Worm (Caenorhabditis elegans) whole organism, late embryonic: ENCODE results near the gene F35G12.5.

ENCODE experiments used
- C08G9.2 ChIP-seq: sonication (generic microtip); optimal IDR thresholded peaks from 2 replicates; lab custom pipeline; 2016; ENCODE audit warnings: mild to moderate bottlenecking, missing genetic modification characterization, moderate library complexity, missing compliant biosample characterization
- K02D7.2 ChIP-seq: sonication (generic microtip); optimal IDR thresholded peaks from 2 replicates; lab custom pipeline; 2017; ENCODE audit warnings: mild to moderate bottlenecking, missing genetic modification characterization, missing compliant biosample characterization
- K09A11.1 ChIP-seq: sonication (generic microtip); optimal IDR thresholded peaks from 2 replicates; lab custom pipeline; 2017; ENCODE audit warnings: antibody characterized with exemption, mild to moderate bottlenecking, missing genetic modification characterization, missing compliant biosample characterization; ENCODE audit not compliant: insufficient read depth
- T23F11.4 ChIP-seq: fragments of 200-800 bp; sonication (Bioruptor generic); optimal IDR thresholded peaks from 2 replicates; lab custom pipeline; 2018; ENCODE audit warnings: mild to moderate bottlenecking, missing genetic modification characterization, missing compliant biosample characterization
- Y22D7AL.16 ChIP-seq: sonication (generic microtip); optimal IDR thresholded peaks from 2 replicates; lab custom pipeline; 2016; ENCODE audit warnings: missing genetic modification characterization, missing compliant biosample characterization
- ahr-1 ChIP-seq: sonication (generic microtip); optimal IDR thresholded peaks from 2 replicates; lab custom pipeline; 2016; ENCODE audit warnings: missing genetic modification characterization, missing compliant biosample characterization
- ama-1 ChIP-seq: fragments of 150-350 bp; optimal IDR thresholded peaks from 2 replicates; lab custom pipeline; 2014
- ceh-18 ChIP-seq: sonication (generic microtip); optimal IDR thresholded peaks from 2 replicates; lab custom pipeline; 2016; ENCODE audit warnings: missing genetic modification characterization, missing compliant biosample characterization
- ceh-19 ChIP-seq: fragments of 200-800 bp; sonication (Bioruptor generic); optimal IDR thresholded peaks from 2 replicates; lab custom pipeline; 2018; ENCODE audit warnings: mild to moderate bottlenecking, missing genetic modification characterization, missing compliant biosample characterization
- ceh-2 ChIP-seq: sonication (generic microtip); optimal IDR thresholded peaks from 2 replicates; lab custom pipeline; 2016; ENCODE audit warnings: missing genotype, missing genetic modification characterization, missing compliant biosample characterization
- ceh-22 ChIP-seq: sonication (generic microtip); optimal IDR thresholded peaks from 2 replicates; lab custom pipeline; 2017; ENCODE audit warnings: missing biosample characterization, missing genetic modification characterization
- ceh-48 ChIP-seq: sonication (generic microtip); optimal IDR thresholded peaks from 2 replicates; lab custom pipeline; 2016; ENCODE audit warnings: missing genetic modification characterization, inconsistent platforms, missing compliant biosample characterization
- ceh-6 ChIP-seq: fragments of 200-800 bp; sonication (Bioruptor generic); optimal IDR thresholded peaks from 2 replicates; lab custom pipeline; 2018; ENCODE audit warnings: mild to moderate bottlenecking, missing genetic modification characterization, missing compliant biosample characterization
- che-1 ChIP-seq: sonication (generic microtip); optimal IDR thresholded peaks from 2 replicates; lab custom pipeline; 2016; ENCODE audit warnings: mild to moderate bottlenecking, missing genetic modification characterization, missing compliant biosample characterization
- dve-1 ChIP-seq: sonication (generic microtip); optimal IDR thresholded peaks from 2 replicates; lab custom pipeline; 2017; ENCODE audit warnings: antibody characterized with exemption, mild to moderate bottlenecking, missing genetic modification characterization, missing compliant biosample characterization
- elt-4 ChIP-seq: sonication (generic microtip); optimal IDR thresholded peaks from 2 replicates; lab custom pipeline; 2016; ENCODE audit warnings: missing genetic modification characterization, missing compliant biosample characterization
- ets-4 ChIP-seq: sonication (generic microtip); optimal IDR thresholded peaks from 2 replicates; lab custom pipeline; 2016; ENCODE audit warnings: missing genetic modification characterization, missing compliant biosample characterization
- eyg-1 ChIP-seq: sonication (generic microtip); optimal IDR thresholded peaks from 2 replicates; lab custom pipeline; 2016; ENCODE audit warnings: missing genotype, missing genetic modification characterization, missing compliant biosample characterization
- fkh-10 ChIP-seq: fragments of 150-350 bp; optimal IDR thresholded peaks from 2 replicates; lab custom pipeline; 2014; ENCODE audit warnings: missing biosample characterization, missing genetic modification reagents, missing genetic modification characterization
- gmeb-2 ChIP-seq: sonication (generic microtip); optimal IDR thresholded peaks from 2 replicates; lab custom pipeline; 2016; ENCODE audit warnings: missing genetic modification characterization, inconsistent platforms, missing compliant biosample characterization
- hlh-13 ChIP-seq: fragments of 200-800 bp; sonication (Bioruptor generic); optimal IDR thresholded peaks from 2 replicates; lab custom pipeline; 2018; ENCODE audit warnings: mild to moderate bottlenecking, missing genetic modification characterization, missing compliant biosample characterization
- hlh-30 ChIP-seq: sonication (generic microtip); optimal IDR thresholded peaks from 2 replicates; lab custom pipeline; 2017; ENCODE audit warnings: antibody characterized with exemption, missing genetic modification characterization, missing compliant biosample characterization; ENCODE audit not compliant: insufficient read depth
- hlh-8 ChIP-seq: sonication (generic microtip); optimal IDR thresholded peaks from 2 replicates; lab custom pipeline; 2016; ENCODE audit warnings: missing genotype, missing genetic modification characterization, missing compliant biosample characterization
- npax-4 ChIP-seq: sonication (generic microtip); optimal IDR thresholded peaks from 2 replicates; lab custom pipeline; 2016; ENCODE audit warnings: missing genetic modification characterization, missing compliant biosample characterization
- odd-2 ChIP-seq: sonication (generic microtip); optimal IDR thresholded peaks from 2 replicates; lab custom pipeline; 2017; ENCODE audit warnings: antibody characterized with exemption, mild to moderate bottlenecking, missing genetic modification characterization, missing compliant biosample characterization
- pax-1 ChIP-seq: fragments of 150-350 bp; optimal IDR thresholded peaks from 2 replicates; lab custom pipeline; 2014; ENCODE audit warnings: missing biosample characterization, missing genetic modification characterization
- pha-2 ChIP-seq: sonication (generic microtip); optimal IDR thresholded peaks from 2 replicates; lab custom pipeline; 2017; ENCODE audit warnings: mild to moderate bottlenecking, missing genetic modification characterization, missing compliant biosample characterization
- pha-4 ChIP-seq: fragments of 150-350 bp; optimal IDR thresholded peaks from 2 replicates; lab custom pipeline; 2018; ENCODE audit warnings: missing biosample characterization, missing genetic modification reagents, missing genetic modification characterization
- pqm-1 ChIP-seq: sonication (generic microtip); optimal IDR thresholded peaks from 2 replicates; lab custom pipeline; 2016; ENCODE audit warnings: missing genetic modification characterization, missing compliant biosample characterization
- ref-2 ChIP-seq: sonication (generic microtip); optimal IDR thresholded peaks from 2 replicates; lab custom pipeline; 2016; ENCODE audit warnings: missing genetic modification characterization, missing compliant biosample characterization
- rnt-1 ChIP-seq: sonication (generic microtip); optimal IDR thresholded peaks from 2 replicates; lab custom pipeline; 2016; ENCODE audit warnings: missing genetic modification characterization, missing compliant biosample characterization
- sdc-2 ChIP-seq: sonication (generic microtip); optimal IDR thresholded peaks from 2 replicates; lab custom pipeline; 2016; ENCODE audit warnings: missing genotype, missing genetic modification characterization, missing compliant biosample characterization
- sox-4 ChIP-seq: sonication (generic microtip); optimal IDR thresholded peaks from 2 replicates; lab custom pipeline; 2017; ENCODE audit warnings: mild to moderate bottlenecking, missing genetic modification characterization, inconsistent platforms, missing compliant biosample characterization
- tbx-2 ChIP-seq: sonication (generic microtip); optimal IDR thresholded peaks from 2 replicates; lab custom pipeline; 2016; ENCODE audit warnings: missing genetic modification characterization, missing compliant biosample characterization
- unc-3 ChIP-seq, 2 experiments: fragments of 200-800 bp in 1 of 2; sonication (Bioruptor generic) in 1 of 2; sonication (generic microtip) in 1 of 2; conservative IDR thresholded peaks in 1 of 2; optimal IDR thresholded peaks in 1 of 2; 2 replicates each; pipeline versions ENCODE4 v1.3.6 to Lab custom; 2016 to 2022; ENCODE audit warnings: missing compliant biosample characterization in 2 of 2, missing genetic modification characterization in 2 of 2, missing genetic modification reagents in 1 of 2
- ztf-16 ChIP-seq: sonication (generic microtip); optimal IDR thresholded peaks from 2 replicates; lab custom pipeline; 2017; ENCODE audit warnings: missing genetic modification characterization, missing compliant biosample characterization

F35G12.5 gene

DNA sequence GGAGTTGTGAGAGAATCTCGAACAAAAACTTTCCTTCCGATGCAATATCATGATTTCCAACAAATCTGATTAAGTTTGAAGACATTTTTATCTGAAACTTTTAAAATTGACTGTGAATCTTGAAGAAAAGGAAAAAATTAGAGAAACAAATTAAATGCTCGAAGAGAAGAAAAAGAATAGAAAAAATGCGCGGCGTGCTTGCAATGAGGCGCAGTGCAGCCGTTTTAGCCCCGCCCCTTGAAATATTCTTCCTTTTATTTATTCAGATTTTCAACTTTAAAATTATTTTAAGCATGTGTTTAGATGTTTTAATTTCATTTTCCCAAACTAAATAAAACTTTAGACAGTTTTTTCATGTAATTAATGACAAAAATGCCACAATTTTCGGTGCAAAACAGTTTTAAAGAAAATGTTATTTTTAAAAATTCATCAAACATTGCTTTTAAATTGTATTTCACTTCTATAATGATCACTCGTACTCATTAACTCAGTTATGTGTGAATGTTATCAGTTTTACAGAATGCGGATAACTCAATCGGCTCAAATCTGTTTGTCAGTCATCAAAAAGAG, 41.5 kb upstream of the F35G12.5 start, which contains the start of the genes mrps-34 and cisd-3.1 (continued):
- TF ChIP-seq T23F11.4 (no peak), tbx-2 (peak; percentile 55), odd-2 (tag; lab: Kevin White, UChicago) (no peak), K09A11.1 (tag; lab: Kevin White, UChicago) (peak; percentile 75), gmeb-2 (tag; lab: Kevin White, UChicago) (no peak), pha-4 (no peak), K02D7.2 (tag; lab: Kevin White, UChicago) (no peak), eyg-1 (tag; lab: Kevin White, UChicago) (no peak), sox-4 (tag; lab: Kevin White, UChicago) (peak; percentile 2), elt-4 (tag; lab: Kevin White, UChicago) (no peak), hlh-30 (no peak), pha-2 (tag; lab: Kevin White, UChicago) (peak; percentile 30), hlh-8 (tag; lab: Kevin White, UChicago) (no peak), sdc-2 (tag; lab: Kevin White, UChicago) (no peak), hlh-13 (GFP tag; lab: Kevin White, UChicago) (no peak), ama-1 (no peak), ztf-16 (tag; lab: Kevin White, UChicago) (no peak), ahr-1 (no peak), pqm-1 (tag; lab: Kevin White, UChicago) (no peak), pax-1 (tag; lab: Kevin White, UChicago) (no peak), ref-2 (tag; lab: Kevin White, UChicago) (no peak), fkh-10 (GFP tag; lab: Kevin White, UChicago) (no peak), dve-1 (no peak)

ce11 chrIII:4544959-4545358, 39.0 kb upstream of the F35G12.5 start, which contains the start of gene M88.3:
Gene M88.3 (minus strand): TSS chrIII:4545059.
- TF ChIP-seq K02D7.2 (tag; lab: Kevin White, UChicago) (no peak), ceh-19 (GFP tag; lab: Kevin White, UChicago) (no peak), ceh-22 (tag; lab: Kevin White, UChicago) (no peak), elt-4 (tag; lab: Kevin White, UChicago) (no peak), C08G9.2 (tag; lab: Kevin White, UChicago) (no peak), npax-4 (no peak), che-1 (tag; lab: Kevin White, UChicago) (no peak), rnt-1 (no peak), ceh-48 (tag; lab: Kevin White, UChicago) (no peak), Y22D7AL.16 (tag; lab: Kevin White, UChicago) (no peak), hlh-8 (tag; lab: Kevin White, UChicago) (no peak)

- TF ChIP-seq gmeb-2 (tag; lab: Kevin White, UChicago) (no peak), ceh-6 (GFP tag; lab: Kevin White, UChicago) (no peak), ets-4 (no peak), che-1 (tag; lab: Kevin White, UChicago) (no peak)
Measured at ce11 chrIII:4548739-4549138, 35.2 kb upstream of the F35G12.5 start, which contains the start of gene M88.4. Gene M88.4 (plus strand): TSS chrIII:4549039.

ce11 chrIII:4551963-4552362, 32.0 kb upstream of the F35G12.5 start:
- TF ChIP-seq ceh-2 (tag; lab: Kevin White, UChicago) (peak; percentile 25), unc-3 (GFP tag; conservative IDR thresholded peaks at IDR 0.05; lab: Robert Waterston, UW) (no peak), unc-3 (tag; optimal IDR thresholded peaks at IDR 0.05; lab: Kevin White, UChicago) (no peak), gmeb-2 (tag; lab: Kevin White, UChicago) (no peak), ceh-18 (peak; percentile 34)
- TF ChIP-seq, all 69 proteins: peak for 2
